Worm (Caenorhabditis elegans) whole organism, mixed stage, embryonic: Measurements from ENCODE around the gene C36C5.15.

ENCODE experiments used
- ceh-83 ChIP-seq: fragments of 200-800 bp; sonication (Bioruptor generic); optimal IDR thresholded peaks from 2 replicates; lab custom pipeline; 2018; ENCODE audit warnings: mild to moderate bottlenecking, missing genetic modification characterization, missing compliant biosample characterization
- drap-1 ChIP-seq: fragments of 200-800 bp; sonication (Bioruptor generic); optimal IDR thresholded peaks from 3 replicates; lab custom pipeline; 2018; ENCODE audit warnings: mild to moderate bottlenecking, missing genetic modification characterization, missing compliant biosample characterization
- elt-3 ChIP-seq: fragments of 150-350 bp; optimal IDR thresholded peaks from 2 replicates; lab custom pipeline; 2014; ENCODE audit warnings: missing biosample characterization, missing genetic modification characterization
- flh-1 ChIP-seq: fragments of 200-800 bp; sonication (Bioruptor generic); optimal IDR thresholded peaks from 2 replicates; lab custom pipeline; 2018; ENCODE audit warnings: mild to moderate bottlenecking, missing genetic modification characterization, moderate library complexity, missing compliant biosample characterization
- lin-13 ChIP-seq: fragments of 150-350 bp; optimal IDR thresholded peaks from 2 replicates; lab custom pipeline; 2014; ENCODE audit warnings: missing biosample characterization, missing genetic modification characterization
- nhr-237 ChIP-seq: fragments of 150-350 bp; optimal IDR thresholded peaks from 2 replicates; lab custom pipeline; 2014; ENCODE audit warnings: missing biosample characterization, missing genetic modification characterization
- snpc-4 ChIP-seq: fragments of 150-350 bp; optimal IDR thresholded peaks from 2 replicates; lab custom pipeline; 2014; ENCODE audit warnings: missing biosample characterization, missing genetic modification characterization
- unc-39 ChIP-seq: fragments of 150-350 bp; optimal IDR thresholded peaks from 2 replicates; lab custom pipeline; 2014; ENCODE audit warnings: missing biosample characterization, missing genetic modification characterization

DNA sequence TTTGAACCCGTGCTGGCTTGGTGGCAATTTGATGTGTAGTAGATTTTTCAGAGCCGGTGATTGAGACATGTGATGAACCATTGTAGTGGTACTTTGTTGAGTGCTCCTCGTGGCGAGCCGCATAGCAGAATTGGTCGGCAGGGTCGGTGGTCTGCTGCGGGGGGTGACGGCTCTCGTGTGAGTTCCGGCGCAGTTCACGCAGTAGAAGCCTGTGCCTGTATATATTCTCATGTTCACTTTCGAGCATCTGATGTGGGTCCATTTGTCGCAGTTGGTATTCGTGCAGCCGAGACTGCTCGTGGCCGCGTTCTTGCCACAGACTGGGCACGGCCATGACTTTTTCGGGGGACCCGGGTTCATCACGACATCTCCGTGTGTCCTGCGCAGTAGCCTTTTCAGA, 6.3 kb downstream of the C36C5.15 start:
- TF ChIP-seq ceh-83 (GFP tag; lab: Kevin White, UChicago) = no peak
- TF ChIP-seq snpc-4 (tag; lab: Kevin White, UChicago) = no peak
- TF ChIP-seq elt-3 (tag; lab: Kevin White, UChicago) = no peak
- TF ChIP-seq lin-13 (tag; lab: Kevin White, UChicago) = no peak
- TF ChIP-seq flh-1 (GFP tag; lab: Kevin White, UChicago) = no peak
- TF ChIP-seq nhr-237 (tag; lab: Kevin White, UChicago) = no peak
- no peak for TF ChIP-seq drap-1 (GFP tag; lab: Kevin White, UChicago)
- TF ChIP-seq unc-39 = no peak
